Worm (Caenorhabditis elegans) whole organism, L2 larva: ENCODE measurements around the gene fln-1.

Experiments
- ama-1 ChIP-seq: fragments of 150-350 bp; optimal IDR thresholded peaks from 2 replicates; lab custom pipeline; 2018; ENCODE audit warnings: inconsistent platforms
- fos-1 ChIP-seq: fragments of 150-350 bp; optimal IDR thresholded peaks from 2 replicates; lab custom pipeline; 2014; ENCODE audit warnings: missing biosample characterization, missing genetic modification characterization
- mab-5 ChIP-seq: fragments of 150-350 bp; optimal IDR thresholded peaks from 2 replicates; lab custom pipeline; 2014; ENCODE audit warnings: missing biosample characterization, missing genetic modification characterization
- nhr-10 ChIP-seq: sonication (generic microtip); optimal IDR thresholded peaks from 2 replicates; lab custom pipeline; 2017; ENCODE audit warnings: missing biosample characterization, missing genetic modification characterization
- nhr-11 ChIP-seq: fragments of 150-350 bp; optimal IDR thresholded peaks from 2 replicates; lab custom pipeline; 2014; ENCODE audit warnings: missing biosample characterization, missing genetic modification characterization

DNA sequence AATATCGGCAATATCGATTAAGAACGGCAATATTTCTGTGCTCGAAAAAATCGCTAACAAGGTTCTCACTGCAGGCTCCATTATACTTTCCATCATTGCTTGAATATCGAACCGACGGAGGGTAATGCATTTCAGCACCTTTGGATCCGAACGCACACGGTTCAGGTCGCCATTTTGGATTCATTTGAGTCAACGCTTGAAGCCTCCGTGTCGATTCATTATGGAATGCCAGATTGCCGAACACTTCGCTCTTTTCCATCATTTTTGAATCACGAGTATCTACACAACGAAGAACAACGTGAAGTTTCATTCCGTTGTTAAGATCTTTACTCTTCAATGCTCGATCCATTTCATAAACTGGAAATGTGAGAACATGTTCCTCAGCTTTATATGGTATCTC, 46.3 kb upstream of the fln-1 start:
- TF ChIP-seq ama-1 (lab: Kevin White, UChicago) (no peak), nhr-11 (tag; lab: Kevin White, UChicago) (no peak), nhr-10 (tag; lab: Kevin White, UChicago) (no peak), mab-5 (tag; lab: Kevin White, UChicago) (no peak), fos-1 (tag; lab: Kevin White, UChicago) (no peak)
